Fruit fly (Drosophila melanogaster) whole organism, embryonic: ENCODE measurements around the gene CG15283.

Source experiments
- CG10366 ChIP-seq: fragments of 200-800 bp; sonication (Bioruptor generic); IDR thresholded peaks from 2 replicates; pipeline ENCODE4 v1.3.6; 2022; ENCODE audit warnings: missing biosample characterization, missing genetic modification characterization
- CG10431 ChIP-seq: fragments of 200-800 bp; sonication (Bioruptor generic); optimal IDR thresholded peaks from 3 replicates; lab custom pipeline; 2018; ENCODE audit warnings: missing biosample characterization, mild to moderate bottlenecking, missing genetic modification characterization
- CG12071 ChIP-seq: fragments of 200-800 bp; sonication (Bioruptor generic); optimal IDR thresholded peaks from 3 replicates; lab custom pipeline; 2018; ENCODE audit warnings: missing biosample characterization, mild to moderate bottlenecking, missing genetic modification characterization
- CG13424 ChIP-seq: fragments of 200-800 bp; sonication (Bioruptor generic); optimal IDR thresholded peaks from 2 replicates; lab custom pipeline; 2019; ENCODE audit warnings: missing biosample characterization, mild to moderate bottlenecking, missing genetic modification characterization, moderate library complexity
- CG13894 ChIP-seq: fragments of 200-800 bp; sonication (Bioruptor generic); optimal IDR thresholded peaks from 3 replicates; lab custom pipeline; 2018; ENCODE audit warnings: missing biosample characterization, mild to moderate bottlenecking, missing genetic modification characterization, moderate library complexity
- CG14965 ChIP-seq: fragments of 200-800 bp; sonication (Bioruptor generic); optimal IDR thresholded peaks from 2 replicates; lab custom pipeline; 2016; ENCODE audit warnings: missing biosample characterization, missing genetic modification characterization, borderline replicate concordance
- CG17612 ChIP-seq: fragments of 200-800 bp; sonication (Bioruptor generic); IDR thresholded peaks from 2 replicates; pipeline ENCODE4 v1.3.6; 2022; ENCODE audit warnings: missing biosample characterization, missing genetic modification characterization
- CG17912 ChIP-seq: fragments of 200-800 bp; sonication (Bioruptor generic); optimal IDR thresholded peaks from 2 replicates; lab custom pipeline; 2018; ENCODE audit warnings: missing biosample characterization, mild to moderate bottlenecking, missing genetic modification characterization
- CG2712 ChIP-seq: fragments of 200-800 bp; optimal IDR thresholded peaks from 3 replicates; lab custom pipeline; 2019; ENCODE audit warnings: missing biosample characterization, mild to moderate bottlenecking, missing genetic modification characterization, moderate library complexity
- CG2875 ChIP-seq: fragments of 200-800 bp; sonication (Bioruptor generic); optimal IDR thresholded peaks from 2 replicates; lab custom pipeline; 2017; ENCODE audit warnings: missing biosample characterization, mild to moderate bottlenecking, missing genetic modification characterization, missing genetic modification reagents
- CG32772 ChIP-seq: fragments of 200-800 bp; sonication (Bioruptor generic); IDR thresholded peaks from 2 replicates; pipeline ENCODE4 v1.3.6; 2022; ENCODE audit warnings: missing biosample characterization, missing genetic modification characterization
- CG4328 ChIP-seq: fragments of 200-800 bp; sonication (Bioruptor generic); optimal IDR thresholded peaks from 3 replicates; lab custom pipeline; 2017; ENCODE audit warnings: missing biosample characterization, missing genetic modification reagents, missing genetic modification characterization
- CG4820 ChIP-seq: fragments of 200-800 bp; sonication (Bioruptor generic); optimal IDR thresholded peaks from 3 replicates; lab custom pipeline; 2016; ENCODE audit warnings: missing biosample characterization, missing genetic modification characterization
- CG5180 ChIP-seq: fragments of 200-800 bp; sonication (Bioruptor generic); optimal IDR thresholded peaks from 3 replicates; lab custom pipeline; 2017; ENCODE audit warnings: missing biosample characterization, missing genetic modification characterization, mild to moderate bottlenecking, moderate library complexity, missing genetic modification reagents
- CG7987 ChIP-seq: fragments of 200-800 bp; sonication (Bioruptor generic); optimal IDR thresholded peaks from 2 replicates; lab custom pipeline; 2018; ENCODE audit warnings: missing biosample characterization, mild to moderate bottlenecking, missing genetic modification characterization, moderate library complexity
- D19B ChIP-seq: fragments of 200-800 bp; sonication (Bioruptor generic); optimal IDR thresholded peaks from 2 replicates; lab custom pipeline; 2017; ENCODE audit warnings: missing biosample characterization, mild to moderate bottlenecking, missing genetic modification characterization
- Dfd ChIP-seq, 2 experiments: fragments of >200 bp; optimal IDR thresholded peaks; 2 replicates each; lab custom pipeline; 2017; ENCODE audit warnings: missing biosample characterization in 2 of 2, missing genetic modification characterization in 2 of 2
- Doc3 ChIP-seq: fragments of 200-800 bp; sonication (Bioruptor generic); IDR thresholded peaks from 3 replicates; pipeline ENCODE4 v1.3.6; 2022; ENCODE audit warnings: missing biosample characterization, missing genetic modification characterization; ENCODE audit not compliant: partially characterized antibody
- Dp ChIP-seq: fragments of 200-800 bp; sonication (Bioruptor generic); optimal IDR thresholded peaks from 2 replicates; lab custom pipeline; 2018; ENCODE audit warnings: missing biosample characterization, mild to moderate bottlenecking, missing genetic modification characterization, moderate library complexity
- HLHmδ ChIP-seq: fragments of 200-800 bp; sonication (Bioruptor generic); optimal IDR thresholded peaks from 2 replicates; lab custom pipeline; 2018; ENCODE audit warnings: missing biosample characterization, mild to moderate bottlenecking, missing genetic modification characterization, moderate library complexity
- Lim3 ChIP-seq: fragments of 200-800 bp; sonication (Bioruptor generic); IDR thresholded peaks from 2 replicates; pipeline ENCODE4 v1.3.6; 2022; ENCODE audit warnings: missing biosample characterization, missing genetic modification characterization
- MTF-1 ChIP-seq: fragments of 200-800 bp; sonication (Bioruptor generic); optimal IDR thresholded peaks from 2 replicates; lab custom pipeline; 2018; ENCODE audit warnings: missing biosample characterization, mild to moderate bottlenecking, missing genetic modification characterization, borderline replicate concordance
- Mad ChIP-seq: fragments of 200-800 bp; sonication (Bioruptor generic); optimal IDR thresholded peaks from 2 replicates; lab custom pipeline; 2016; ENCODE audit warnings: missing biosample characterization, missing genetic modification characterization
- Med ChIP-seq: fragments of 200-800 bp; sonication (Bioruptor generic); peaks from one replicate; lab custom pipeline; 2016; ENCODE audit warnings: missing biosample characterization, missing genetic modification characterization, mild to moderate bottlenecking, inconsistent platforms, moderate library complexity
- Sin3A ChIP-seq: fragments of >200 bp; optimal IDR thresholded peaks from 2 replicates; lab custom pipeline; 2018
- Sox100B ChIP-seq: fragments of 200-800 bp; sonication (Bioruptor generic); optimal IDR thresholded peaks from 3 replicates; lab custom pipeline; 2018; ENCODE audit warnings: missing biosample characterization, mild to moderate bottlenecking, missing genetic modification characterization
- Sry-δ ChIP-seq: fragments of 200-800 bp; sonication (Bioruptor generic); optimal IDR thresholded peaks from 2 replicates; lab custom pipeline; 2016; ENCODE audit warnings: missing biosample characterization, missing genetic modification characterization
- abd-A ChIP-seq: fragments of 200-800 bp; sonication (Bioruptor generic); optimal IDR thresholded peaks from 3 replicates; lab custom pipeline; 2019; ENCODE audit warnings: missing biosample characterization, mild to moderate bottlenecking, missing genetic modification characterization, moderate library complexity
- ap ChIP-seq: fragments of 200-800 bp; sonication (Bioruptor generic); IDR thresholded peaks from 2 replicates; pipeline ENCODE4 v1.3.6; 2022; ENCODE audit warnings: missing biosample characterization, missing genetic modification characterization
- ci ChIP-seq: fragments of 200-800 bp; sonication (Bioruptor generic); IDR thresholded peaks from 3 replicates; pipeline ENCODE4 v1.3.6; 2022; ENCODE audit warnings: missing biosample characterization, missing genetic modification characterization
- crp ChIP-seq, 2 experiments: fragments of 200-800 bp; sonication (Bioruptor generic); optimal IDR thresholded peaks; 2 replicates in 1 of 2; 3 replicates in 1 of 2; lab custom pipeline; 2017; ENCODE audit warnings: missing biosample characterization in 2 of 2, missing genetic modification characterization in 2 of 2, mild to moderate bottlenecking in 1 of 2, moderate library complexity in 1 of 2
- dati ChIP-seq: fragments of 200-800 bp; sonication (Bioruptor generic); IDR thresholded peaks from 2 replicates; pipeline ENCODE4 v1.3.6; 2022; ENCODE audit warnings: missing biosample characterization, missing genetic modification characterization
- eve ChIP-seq, 2 experiments: fragments of >200 bp; optimal IDR thresholded peaks; 2 replicates each; lab custom pipeline; 2017; ENCODE audit warnings: missing biosample characterization in 2 of 2, missing genetic modification characterization in 2 of 2
- hth ChIP-seq: fragments of >200 bp; optimal IDR thresholded peaks from 2 replicates; lab custom pipeline; 2017; ENCODE audit warnings: inconsistent platforms
- kay ChIP-seq: fragments of 200-800 bp; sonication (Bioruptor generic); optimal IDR thresholded peaks from 2 replicates; lab custom pipeline; 2016; ENCODE audit warnings: missing biosample characterization, missing genetic modification characterization
- kni ChIP-seq: fragments of 200-800 bp; sonication (Bioruptor generic); optimal IDR thresholded peaks from 3 replicates; lab custom pipeline; 2017; ENCODE audit warnings: mild to moderate bottlenecking, missing biosample characterization, missing genetic modification reagents, missing genetic modification characterization
- lilli ChIP-seq: fragments of 200-800 bp; sonication (Bioruptor generic); optimal IDR thresholded peaks from 3 replicates; lab custom pipeline; 2016; ENCODE audit warnings: missing biosample characterization, missing genetic modification characterization
- org-1 ChIP-seq: fragments of 200-800 bp; sonication (Bioruptor generic); optimal IDR thresholded peaks from 2 replicates; lab custom pipeline; 2017; ENCODE audit warnings: missing biosample characterization, missing genetic modification characterization
- pros ChIP-seq: fragments of 200-800 bp; sonication (Bioruptor generic); optimal IDR thresholded peaks from 3 replicates; lab custom pipeline; 2019; ENCODE audit warnings: missing biosample characterization, mild to moderate bottlenecking, missing genetic modification characterization, moderate library complexity
- pzg ChIP-seq: fragments of 200-800 bp; sonication (Bioruptor generic); optimal IDR thresholded peaks from 3 replicates; lab custom pipeline; 2018; ENCODE audit warnings: missing biosample characterization, mild to moderate bottlenecking, missing genetic modification characterization, moderate library complexity
- run ChIP-seq: fragments of 200-800 bp; sonication (Bioruptor generic); optimal IDR thresholded peaks from 3 replicates; lab custom pipeline; 2018; ENCODE audit warnings: missing biosample characterization, mild to moderate bottlenecking, missing genetic modification characterization
- schlank ChIP-seq: fragments of 200-800 bp; sonication (Bioruptor generic); optimal IDR thresholded peaks from 2 replicates; lab custom pipeline; 2018; ENCODE audit warnings: missing biosample characterization, mild to moderate bottlenecking, missing genetic modification characterization
- sens ChIP-seq: fragments of 200-800 bp; sonication (Bioruptor generic); peaks from one replicate; lab custom pipeline; 2016; ENCODE audit warnings: missing biosample characterization, missing genetic modification characterization
- slp2 ChIP-seq: fragments of 200-800 bp; sonication (Bioruptor generic); optimal IDR thresholded peaks from 2 replicates; lab custom pipeline; 2016; ENCODE audit warnings: missing biosample characterization, missing genetic modification characterization
- sob ChIP-seq: fragments of 200-800 bp; sonication (Bioruptor generic); IDR thresholded peaks from 2 replicates; pipeline ENCODE4 v1.3.6; 2022; ENCODE audit warnings: missing biosample characterization, missing genetic modification characterization
- tin ChIP-seq: fragments of 200-800 bp; sonication (Bioruptor generic); optimal IDR thresholded peaks from 3 replicates; lab custom pipeline; 2016; ENCODE audit warnings: missing biosample characterization, missing genetic modification characterization
- tll ChIP-seq, 2 experiments: fragments of 200-800 bp in 1 of 2; fragments of >200 bp in 1 of 2; sonication (Bioruptor generic) in 1 of 2; optimal IDR thresholded peaks; 2 replicates each; lab custom pipeline; 2017 to 2019; ENCODE audit warnings: missing biosample characterization in 2 of 2, missing genetic modification characterization in 2 of 2, mild to moderate bottlenecking in 1 of 2, moderate library complexity in 1 of 2
- twi ChIP-seq: fragments of 200-800 bp; optimal IDR thresholded peaks from 2 replicates; lab custom pipeline; 2019; ENCODE audit warnings: missing biosample characterization, mild to moderate bottlenecking, missing genetic modification characterization, moderate library complexity
- usp ChIP-seq: fragments of >200 bp; optimal IDR thresholded peaks from 2 replicates; lab custom pipeline; 2017; ENCODE audit warnings: missing biosample characterization, missing genetic modification characterization

Gene CG15283

DNA sequence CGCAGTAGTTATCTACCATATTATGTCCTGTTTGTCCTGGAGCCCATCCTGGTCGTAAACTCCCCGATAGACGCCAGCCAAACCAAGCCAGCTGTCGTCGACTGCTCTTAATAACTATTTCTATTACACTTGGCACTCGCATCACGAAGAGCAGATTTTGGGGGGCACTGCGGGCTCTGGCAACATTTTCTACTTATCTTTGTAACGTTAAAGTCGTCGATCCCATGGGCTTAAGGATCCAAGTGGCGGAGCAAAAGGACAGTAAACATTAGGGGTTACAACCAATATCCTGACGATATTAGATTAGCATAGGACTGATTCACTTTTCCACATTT, 9.3 kb upstream of the CG15283 start:
- TF ChIP-seq Sry-δ (GFP tag; lab: Kevin White, UChicago) = no peak
- TF ChIP-seq Dp (GFP tag; lab: Kevin White, UChicago) = no peak
- TF ChIP-seq kay (GFP tag; lab: Kevin White, UChicago) = no peak
- TF ChIP-seq MTF-1 (GFP tag; lab: Kevin White, UChicago) = no peak
- no peak for TF ChIP-seq CG5180 (GFP tag; lab: Kevin White, UChicago)
- no peak for TF ChIP-seq CG32772 (GFP tag; lab: Robert Waterston, UW)
- no peak for TF ChIP-seq org-1 (GFP tag; lab: Kevin White, UChicago)
- TF ChIP-seq Med = peak; percentile 64
- TF ChIP-seq HLHmδ = no peak
- TF ChIP-seq CG10431 (GFP tag; lab: Kevin White, UChicago) = no peak
- TF ChIP-seq CG4328 (GFP tag; lab: Kevin White, UChicago) = no peak
- TF ChIP-seq tin (GFP tag; lab: Kevin White, UChicago) = no peak
- TF ChIP-seq sens (GFP tag; lab: Kevin White, UChicago) = peak; percentile 70
- TF ChIP-seq, all 482 proteins: peak for 2

DNA sequence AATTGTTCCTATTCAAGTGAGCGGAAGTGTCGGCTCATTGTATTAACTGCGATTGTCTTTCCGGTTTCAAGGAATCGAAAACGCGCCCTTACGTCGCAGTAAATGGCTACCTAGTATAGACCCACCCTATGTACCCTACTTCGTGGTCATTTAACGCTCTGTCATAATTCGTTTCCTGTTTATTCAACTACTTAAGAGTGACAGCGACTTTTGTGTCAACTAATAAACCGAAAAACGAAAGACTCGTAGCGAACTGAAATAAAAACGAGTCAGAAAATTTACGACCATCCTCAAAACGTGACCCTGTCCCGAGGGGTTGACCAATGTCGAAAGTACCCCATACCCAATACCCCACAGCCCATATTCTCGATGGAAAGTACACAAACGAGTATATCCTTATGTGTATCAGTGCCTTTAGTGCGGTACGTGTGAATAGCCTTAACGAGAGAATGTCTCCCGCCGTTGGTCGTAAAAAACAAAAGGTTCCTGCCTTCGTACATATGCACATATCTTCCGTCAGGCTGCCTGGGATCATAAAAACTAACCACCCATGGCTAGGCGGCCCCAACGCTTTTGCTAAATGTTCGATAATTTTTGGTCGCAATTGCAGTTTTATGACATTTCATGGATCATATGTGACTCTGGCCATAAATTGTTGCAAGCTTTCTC, 8.8 kb upstream of the CG15283 start:
- TF ChIP-seq CG12071 (no peak), Mad (GFP tag; lab: Kevin White, UChicago) (no peak), Sox100B (GFP tag; lab: Kevin White, UChicago) (no peak), Sin3A (lab: Kevin White, UChicago) (no peak), twi (peak; percentile 36), CG14965 (no peak), dati (no peak), usp (GFP tag; lab: Kevin White, UChicago) (no peak), lilli (GFP tag; lab: Kevin White, UChicago) (no peak), run (tag; lab: Kevin White, UChicago) (no peak), CG2875 (no peak), slp2 (no peak), schlank (tag; lab: Kevin White, UChicago) (no peak), tin (GFP tag; lab: Kevin White, UChicago) (no peak), eve (GFP tag; optimal IDR thresholded peaks at IDR 0.05; lab: Kevin White, UChicago) (peak in 1 of 2 experiments; percentile 26), pros (GFP tag; lab: Kevin White, UChicago) (peak; percentile 66), sob (GFP tag; lab: Robert Waterston, UW) (no peak), tll (GFP tag; optimal IDR thresholded peaks at IDR 0.05; lab: Kevin White, UChicago) (peak in 1 of 2 experiments; percentile 66), CG13424 (tag; lab: Kevin White, UChicago) (no peak), pzg (no peak), D19B (GFP tag; lab: Kevin White, UChicago) (no peak), ci (GFP tag; lab: Robert Waterston, UW) (0 out of 3 replicates have a peak, but pooled peaks have one; percentile 12), CG7987 (GFP tag; lab: Kevin White, UChicago) (no peak), abd-A (tag; lab: Kevin White, UChicago) (peak; percentile 89), CG2712 (tag; lab: Kevin White, UChicago) (no peak), CG17612 (GFP tag; lab: Robert Waterston, UW) (no peak), kni (GFP tag; lab: Kevin White, UChicago) (peak; percentile 19), Doc3 (no peak), CG4820 (no peak), crp (GFP tag; optimal IDR thresholded peaks at IDR 0.05; lab: Kevin White, UChicago) (no peak), Lim3 (GFP tag; lab: Robert Waterston, UW) (no peak), CG17912 (GFP tag; lab: Kevin White, UChicago) (no peak), CG10366 (GFP tag; lab: Robert Waterston, UW) (no peak), CG13894 (tag; lab: Kevin White, UChicago) (peak; percentile 22), Dfd (GFP tag; optimal IDR thresholded peaks at IDR 0.05; lab: Kevin White, UChicago) (no peak), ap (GFP tag; lab: Robert Waterston, UW) (no peak), hth (lab: Kevin White, UChicago) (peak; percentile 60)
